Fruit fly (Drosophila melanogaster): Measurements from ENCODE around the gene mRF1.

DNA sequence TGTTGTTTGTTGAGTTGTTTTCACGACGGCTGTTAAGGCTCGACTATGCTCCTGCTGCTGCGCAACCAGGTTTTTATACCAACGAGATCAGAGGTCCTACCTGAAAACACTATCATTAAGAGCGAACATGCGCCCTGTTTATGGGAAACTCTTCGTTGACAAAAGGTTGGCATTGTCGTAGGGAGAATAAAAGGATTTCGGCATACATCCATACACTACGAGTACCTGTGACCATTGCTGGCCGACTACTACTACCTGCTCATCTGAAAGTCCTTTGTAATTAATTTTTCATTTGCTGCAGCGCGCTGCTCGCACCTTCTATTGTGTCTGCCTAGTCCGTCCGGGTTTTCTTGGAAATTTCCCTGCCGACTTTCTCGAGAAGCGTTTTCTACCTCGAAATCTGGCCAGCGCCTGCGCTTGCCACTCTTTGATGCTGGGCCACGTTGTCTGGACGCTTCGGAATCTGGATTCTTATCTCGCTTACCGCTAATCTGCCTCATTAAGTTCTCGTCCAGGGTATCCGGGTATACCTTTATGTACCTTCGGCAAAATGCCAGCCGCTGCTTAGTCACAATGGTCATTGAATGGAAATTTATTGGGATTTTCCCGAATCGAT is 5.6 kb downstream of the mRF1 start, which contains the start of gene CG15480:
- no peak for TF ChIP-seq CG8478 (optimal IDR thresholded peaks at IDR 0.05)
- no peak for TF ChIP-seq CTCF (optimal IDR thresholded peaks at IDR 0.05)

Data from S2 (cell line).